Worm (Caenorhabditis elegans) whole organism, L4/young adult: Measurements from ENCODE around the gene glb-27.

Experiments
- W03F9.2 ChIP-seq: fragments of 150-350 bp; optimal IDR thresholded peaks from 2 replicates; lab custom pipeline; 2014; ENCODE audit warnings: missing biosample characterization, missing genetic modification characterization
- him-1 ChIP-seq: sonication (generic microtip); optimal IDR thresholded peaks from 2 replicates; lab custom pipeline; 2016; ENCODE audit warnings: missing genotype, missing genetic modification reagents, missing genetic modification characterization, missing compliant biosample characterization

DNA sequence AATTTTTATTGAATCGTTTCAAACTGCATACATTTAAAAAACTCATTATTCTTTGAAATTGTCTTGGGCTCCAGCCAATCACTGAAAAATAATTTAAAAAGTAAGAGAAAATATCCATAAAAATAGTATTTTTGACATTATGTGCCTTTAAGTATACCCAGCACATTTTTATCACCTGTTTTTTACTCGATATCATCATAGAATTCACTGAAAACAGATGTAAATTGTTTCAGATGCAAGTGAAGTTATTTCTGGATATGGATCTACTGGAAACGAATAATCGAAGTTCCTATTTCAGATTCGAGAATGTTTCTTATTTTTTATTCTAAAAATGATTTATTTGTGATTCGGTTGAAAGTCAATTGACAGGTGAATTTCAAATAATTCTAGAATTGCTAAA, 1.5 kb downstream of the glb-27 start:
- TF ChIP-seq him-1 (tag; lab: Kevin White, UChicago) (no peak), W03F9.2 (tag; lab: Kevin White, UChicago) (no peak)
